Fruit fly (Drosophila melanogaster): ENCODE measurements around the gene B-H2.

The B-H2 gene

DNA sequence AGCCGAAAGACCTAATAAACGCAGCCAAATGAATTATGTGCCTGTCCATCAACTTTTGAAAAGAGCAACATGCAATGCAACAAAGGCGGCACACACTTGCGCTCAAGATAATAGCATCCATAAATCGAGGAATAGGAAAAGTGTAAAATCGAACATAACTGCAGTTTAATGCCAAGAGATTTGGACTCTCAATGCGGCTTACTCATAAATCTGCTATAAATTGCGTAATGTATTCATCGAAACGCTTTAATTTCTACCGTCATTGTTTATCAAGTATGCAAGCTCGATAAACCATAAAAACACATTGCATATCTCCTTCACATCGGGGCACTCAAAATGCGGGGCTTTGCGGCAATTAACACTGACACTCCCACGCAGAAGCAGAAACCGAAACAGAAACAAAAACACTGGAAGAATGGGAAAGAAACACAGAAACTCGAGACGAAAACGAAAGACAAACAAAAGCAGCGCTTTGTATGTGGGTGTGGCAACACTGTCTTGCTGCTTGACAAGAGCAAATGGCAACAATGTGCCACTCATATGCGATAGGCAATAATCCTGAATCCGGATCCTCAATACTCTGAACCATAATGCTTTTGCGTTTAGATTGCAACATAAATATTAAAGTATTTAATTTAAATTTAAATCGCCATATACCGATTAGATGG lies 16.3 kb upstream of the B-H2 start (continued):
- TF ChIP-seq bbx (GFP tag; IDR thresholded peaks at IDR 0.05; ENCODE audit: partially characterized antibody) (no peak; the same call in 1 of the 2 replicates), Mad (GFP tag; optimal IDR thresholded peaks at IDR 0.05) (no peak), CG18262 (tag; optimal IDR thresholded peaks at IDR 0.05) (peak; percentile 7), gcm (GFP tag; optimal IDR thresholded peaks at IDR 0.05) (peak; percentile 70), NC2β (GFP tag; optimal IDR thresholded peaks at IDR 0.05) (peak; percentile 3), pnt (GFP tag; optimal IDR thresholded peaks at IDR 0.05) (no peak), CG17612 (GFP tag; IDR thresholded peaks at IDR 0.05) (no peak), PHDP (tag; optimal IDR thresholded peaks at IDR 0.05) (no peak), Abd-B (GFP tag; optimal IDR thresholded peaks at IDR 0.05) (no peak), CG11247 (GFP tag; IDR thresholded peaks at IDR 0.05) (no peak), dati (GFP tag; IDR thresholded peaks at IDR 0.05) (no peak), HHEX (GFP tag; optimal IDR thresholded peaks at IDR 0.05) (no peak), Gug (GFP tag; IDR thresholded peaks at IDR 0.05) (no peak), CG12769 (tag; optimal IDR thresholded peaks at IDR 0.05) (no peak), Sox100B (GFP tag; optimal IDR thresholded peaks at IDR 0.05) (no peak), Hr78 (GFP tag; optimal IDR thresholded peaks at IDR 0.05) (no peak), ERR (GFP tag; optimal IDR thresholded peaks at IDR 0.05) (no peak), CG8281 (tag; optimal IDR thresholded peaks at IDR 0.05) (no peak), Ssrp (tag; optimal IDR thresholded peaks at IDR 0.05) (peak; percentile 40), CG8388 (GFP tag; optimal IDR thresholded peaks at IDR 0.05) (peak; percentile 2), so (GFP tag; IDR thresholded peaks at IDR 0.05) (no peak; the same call in 2 of the 3 replicates), Rfx (GFP tag; IDR thresholded peaks at IDR 0.05) (no peak), ato (GFP tag; IDR thresholded peaks at IDR 0.05; ENCODE audit: partially characterized antibody) (no peak), CG34224 (GFP tag; IDR thresholded peaks at IDR 0.05; ENCODE audit: partially characterized antibody) (no peak), h (optimal IDR thresholded peaks at IDR 0.05) (no peak), CG10274 (GFP tag; optimal IDR thresholded peaks at IDR 0.05) (no peak), dmrt11E (tag; optimal IDR thresholded peaks at IDR 0.05) (no peak), NfI (GFP tag; optimal IDR thresholded peaks at IDR 0.05) (no peak), ind (GFP tag; optimal IDR thresholded peaks at IDR 0.05) (no peak), E2f1 (GFP tag; IDR thresholded peaks at IDR 0.05) (no peak), fd102C (GFP tag; optimal IDR thresholded peaks at IDR 0.05) (no peak), bab2 (GFP tag; optimal IDR thresholded peaks at IDR 0.05) (no peak), Neu2 (GFP tag; optimal IDR thresholded peaks at IDR 0.05; ENCODE audit: borderline replicate concordance) (no peak), danr (GFP tag; IDR thresholded peaks at IDR 0.05) (no peak), CG8478 (optimal IDR thresholded peaks at IDR 0.05) (no peak), Scr (GFP tag; IDR thresholded peaks at IDR 0.05; ENCODE audit: partially characterized antibody) (no peak), CG10959 (GFP tag; IDR thresholded peaks at IDR 0.05) (no peak), zf30C (GFP tag; optimal IDR thresholded peaks at IDR 0.05) (no peak), CG6654 (GFP tag; optimal IDR thresholded peaks at IDR 0.05) (no peak), wdn (GFP tag; IDR thresholded peaks at IDR 0.05) (no peak), kni (GFP tag; optimal IDR thresholded peaks at IDR 0.05) (no peak), CG9727 (GFP tag; optimal IDR thresholded peaks at IDR 0.05) (no peak), ken (GFP tag; IDR thresholded peaks at IDR 0.05) (peak; percentile 45; the same call in 1 of the 3 replicates), Nf-YA (GFP tag; IDR thresholded peaks at IDR 0.05) (no peak), Ptx1 (GFP tag; IDR thresholded peaks at IDR 0.05) (peak; percentile 54), emc (GFP tag; optimal IDR thresholded peaks at IDR 0.05) (no peak), Hand (GFP tag; optimal IDR thresholded peaks at IDR 0.05) (no peak), row (GFP tag; IDR thresholded peaks at IDR 0.05) (peak; percentile 24; the same call in 1 of the 3 replicates), zfh2 (GFP tag; optimal IDR thresholded peaks at IDR 0.05) (no peak), tup (GFP tag; optimal IDR thresholded peaks at IDR 0.05) (no peak), slp2 (GFP tag; optimal IDR thresholded peaks at IDR 0.05) (no peak)

Measured in whole organism, embryonic.